Worm (Caenorhabditis elegans) whole organism, early embryonic: ENCODE measurements around the gene B0564.2.

ENCODE experiments used
- B0310.2 ChIP-seq: sonication (generic microtip); optimal IDR thresholded peaks from 2 replicates; lab custom pipeline; 2016; ENCODE audit warnings: mild to moderate bottlenecking, missing genetic modification characterization, missing compliant biosample characterization
- F13C5.2 ChIP-seq: sonication (generic microtip); optimal IDR thresholded peaks from 2 replicates; lab custom pipeline; 2017; ENCODE audit warnings: mild to moderate bottlenecking, missing genetic modification characterization, inconsistent platforms, missing compliant biosample characterization
- aly-1 ChIP-seq: sonication (generic microtip); optimal IDR thresholded peaks from 2 replicates; lab custom pipeline; 2016; ENCODE audit warnings: missing genetic modification characterization, missing compliant biosample characterization
- ama-1 ChIP-seq: fragments of 150-350 bp; optimal IDR thresholded peaks from 2 replicates; lab custom pipeline; 2014
- ceh-13 ChIP-seq: fragments of 200-800 bp; sonication (Bioruptor generic); optimal IDR thresholded peaks from 2 replicates; lab custom pipeline; 2018; ENCODE audit warnings: mild to moderate bottlenecking, missing genetic modification characterization, missing compliant biosample characterization
- ceh-36 ChIP-seq: sonication (generic microtip); optimal IDR thresholded peaks from 2 replicates; lab custom pipeline; 2016; ENCODE audit warnings: missing genetic modification characterization, inconsistent platforms, missing compliant biosample characterization
- ets-7 ChIP-seq: sonication (generic microtip); optimal IDR thresholded peaks from 2 replicates; lab custom pipeline; 2016; ENCODE audit warnings: missing genotype, missing genetic modification characterization, missing compliant biosample characterization
- flt-1 ChIP-seq: fragments of 200-800 bp; sonication (Bioruptor generic); IDR thresholded peaks from 2 replicates; pipeline ENCODE4 v1.3.6; 2022; ENCODE audit warnings: missing genetic modification characterization, missing compliant biosample characterization
- hmbx-1 ChIP-seq: sonication (generic microtip); optimal IDR thresholded peaks from 2 replicates; lab custom pipeline; 2016; ENCODE audit warnings: mild to moderate bottlenecking, missing genetic modification characterization, missing compliant biosample characterization
- hmg-4 ChIP-seq: fragments of 200-800 bp; sonication (Bioruptor generic); optimal IDR thresholded peaks from 2 replicates; lab custom pipeline; 2018; ENCODE audit warnings: mild to moderate bottlenecking, missing genetic modification characterization, missing compliant biosample characterization
- hnd-1 ChIP-seq: sonication (generic microtip); optimal IDR thresholded peaks from 2 replicates; lab custom pipeline; 2016; ENCODE audit warnings: missing genetic modification characterization, missing compliant biosample characterization
- pes-1 ChIP-seq: fragments of 200-800 bp; sonication (Bioruptor generic); IDR thresholded peaks from 2 replicates; pipeline ENCODE4 v1.3.6; 2022; ENCODE audit warnings: missing genetic modification reagents, missing genetic modification characterization, missing compliant biosample characterization
- scrt-1 ChIP-seq: fragments of 200-800 bp; sonication (Bioruptor generic); IDR thresholded peaks from 2 replicates; pipeline ENCODE4 v1.3.6; 2022; ENCODE audit warnings: missing genetic modification characterization, missing compliant biosample characterization
- sea-1 ChIP-seq: fragments of 200-800 bp; sonication (Bioruptor generic); conservative IDR thresholded peaks from 2 replicates; pipeline ENCODE4 v1.3.6; 2022; ENCODE audit warnings: missing genetic modification characterization, missing compliant biosample characterization
- tbx-11 ChIP-seq: fragments of 200-800 bp; sonication (Bioruptor generic); IDR thresholded peaks from 2 replicates; pipeline ENCODE4 v1.3.6; 2022; ENCODE audit warnings: missing genetic modification characterization, missing compliant biosample characterization
- tbx-37 ChIP-seq: fragments of 200-800 bp; sonication (Bioruptor generic); conservative IDR thresholded peaks from 2 replicates; pipeline ENCODE4 v1.3.6; 2022; ENCODE audit warnings: missing genetic modification reagents, missing genetic modification characterization, missing compliant biosample characterization
- tra-4 ChIP-seq: sonication (generic microtip); optimal IDR thresholded peaks from 2 replicates; lab custom pipeline; 2017; ENCODE audit warnings: missing genetic modification characterization, missing compliant biosample characterization

The B0564.2 gene

ce11 chrIV:13090967-13091366 lies 16.5 kb upstream of the B0564.2 start, which contains the start of gene col-132:
Gene col-132 (minus strand): TSS chrIV:13091067.
- TF ChIP-seq ceh-36 (tag; lab: Kevin White, UChicago) (no peak), tbx-37 (GFP tag; lab: Robert Waterston, UW) (no peak), hmbx-1 (tag; lab: Kevin White, UChicago) (no peak), hnd-1 (tag; lab: Kevin White, UChicago) (no peak), B0310.2 (tag; lab: Kevin White, UChicago) (no peak), F13C5.2 (tag; lab: Kevin White, UChicago) (no peak), scrt-1 (GFP tag; lab: Robert Waterston, UW) (no peak), sea-1 (no peak), tra-4 (tag; lab: Kevin White, UChicago) (no peak), ets-7 (tag; lab: Kevin White, UChicago) (no peak), hmg-4 (GFP tag; lab: Kevin White, UChicago) (no peak)

ce11 chrIV:13093677-13094076 lies 13.8 kb upstream of the B0564.2 start, which contains the start of the genes prcc-1 and C39E9.12:
Gene prcc-1 (minus strand): TSS chrIV:13093795.
Gene C39E9.12 (plus strand): TSS chrIV:13094007.
- no peak for TF ChIP-seq B0310.2 (tag; lab: Kevin White, UChicago)

- peak; percentile 14 for TF ChIP-seq ama-1
- no peak for TF ChIP-seq flt-1 (GFP tag; lab: Robert Waterston, UW)
Observed at ce11 chrIV:13095462-13095861, 12.0 kb upstream of the B0564.2 start, which contains the start of gene rfc-3. Gene rfc-3 (plus strand): TSS chrIV:13095762.

DNA sequence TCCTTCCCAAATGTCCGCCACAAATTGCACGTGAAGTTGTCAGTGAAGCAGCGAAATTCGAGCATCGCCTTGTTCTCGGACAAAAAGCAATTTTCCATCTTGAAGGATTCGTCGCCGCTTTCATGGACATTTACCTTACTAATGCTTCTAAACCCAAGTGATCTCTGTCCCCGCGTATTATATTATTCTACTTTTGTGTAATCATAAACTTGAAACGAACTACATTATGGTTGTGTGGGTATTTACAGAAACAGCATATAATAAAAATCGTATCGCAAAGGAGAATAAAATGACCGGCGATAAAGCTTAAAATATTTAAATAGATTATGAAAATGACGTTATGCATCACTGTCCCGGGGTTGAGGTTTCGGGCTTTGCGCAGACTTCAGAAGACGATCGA lies 10.7 kb upstream of the B0564.2 start:
- TF ChIP-seq hnd-1 (tag; lab: Kevin White, UChicago) (no peak), ceh-36 (tag; lab: Kevin White, UChicago) (no peak), aly-1 (tag; lab: Kevin White, UChicago) (no peak), tra-4 (tag; lab: Kevin White, UChicago) (no peak), ceh-13 (GFP tag; lab: Kevin White, UChicago) (no peak), ama-1 (no peak), flt-1 (GFP tag; lab: Robert Waterston, UW) (no peak), F13C5.2 (tag; lab: Kevin White, UChicago) (no peak), ets-7 (tag; lab: Kevin White, UChicago) (no peak), B0310.2 (tag; lab: Kevin White, UChicago) (no peak), pes-1 (GFP tag; lab: Robert Waterston, UW) (no peak), sea-1 (no peak)

- TF ChIP-seq F13C5.2 (tag; lab: Kevin White, UChicago): peak; percentile 41
- TF ChIP-seq tra-4 (tag; lab: Kevin White, UChicago): no peak
Observed at ce11 chrIV:13098652-13099051, 8.8 kb upstream of the B0564.2 start, which contains the start of the genes dli-1, tin-9.2 and exos-4.1. Gene dli-1 (minus strand): TSS chrIV:13098792. Gene tin-9.2 (plus strand): TSS chrIV:13098995. Gene exos-4.1 (plus strand): TSS chrIV:13098999.

DNA sequence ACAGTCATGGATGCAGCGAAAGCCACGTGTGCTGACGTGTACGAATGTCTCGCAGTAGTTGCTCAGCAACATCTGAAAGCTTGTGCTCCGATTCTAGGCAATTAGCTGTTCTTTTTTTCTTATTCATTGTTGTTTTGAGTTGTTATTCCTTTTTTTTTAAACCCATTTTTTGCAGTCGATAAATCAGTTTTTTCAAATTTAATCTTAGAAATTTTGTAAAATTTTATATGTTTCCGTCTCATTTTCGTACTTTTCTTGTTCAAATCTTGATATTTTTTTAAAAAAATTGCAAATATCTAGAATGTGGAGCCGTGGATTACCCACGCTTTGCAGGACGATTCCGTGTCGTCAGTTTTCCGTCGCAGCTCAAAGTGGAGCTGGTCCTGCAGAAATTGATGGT lies 7.0 kb upstream of the B0564.2 start, which contains the start of gene fask-1:
Gene fask-1, plus strand, starts transcription at position 301 of the 400 bp plus-strand sequence.
- TF ChIP-seq aly-1 (tag; lab: Kevin White, UChicago) (no peak), pes-1 (GFP tag; lab: Robert Waterston, UW) (no peak), ceh-13 (GFP tag; lab: Kevin White, UChicago) (no peak), hnd-1 (tag; lab: Kevin White, UChicago) (no peak), B0310.2 (tag; lab: Kevin White, UChicago) (no peak), flt-1 (GFP tag; lab: Robert Waterston, UW) (no peak), tbx-11 (GFP tag; lab: Robert Waterston, UW) (no peak), F13C5.2 (tag; lab: Kevin White, UChicago) (no peak), hmbx-1 (tag; lab: Kevin White, UChicago) (no peak), ama-1 (no peak), sea-1 (no peak), ceh-36 (tag; lab: Kevin White, UChicago) (no peak)

- TF ChIP-seq aly-1 (tag; lab: Kevin White, UChicago) (no peak), F13C5.2 (tag; lab: Kevin White, UChicago) (no peak), hmg-4 (GFP tag; lab: Kevin White, UChicago) (no peak), ets-7 (tag; lab: Kevin White, UChicago) (no peak), B0310.2 (tag; lab: Kevin White, UChicago) (no peak), tbx-37 (GFP tag; lab: Robert Waterston, UW) (no peak), scrt-1 (GFP tag; lab: Robert Waterston, UW) (no peak), hnd-1 (tag; lab: Kevin White, UChicago) (no peak), hmbx-1 (tag; lab: Kevin White, UChicago) (no peak), flt-1 (GFP tag; lab: Robert Waterston, UW) (no peak), tra-4 (tag; lab: Kevin White, UChicago) (no peak), tbx-11 (GFP tag; lab: Robert Waterston, UW) (no peak)
Observed at ce11 chrIV:13104900-13105299, 2.6 kb upstream of the B0564.2 start, which contains the start of gene rde-11. Gene rde-11 (plus strand): TSS chrIV:13105200.

DNA sequence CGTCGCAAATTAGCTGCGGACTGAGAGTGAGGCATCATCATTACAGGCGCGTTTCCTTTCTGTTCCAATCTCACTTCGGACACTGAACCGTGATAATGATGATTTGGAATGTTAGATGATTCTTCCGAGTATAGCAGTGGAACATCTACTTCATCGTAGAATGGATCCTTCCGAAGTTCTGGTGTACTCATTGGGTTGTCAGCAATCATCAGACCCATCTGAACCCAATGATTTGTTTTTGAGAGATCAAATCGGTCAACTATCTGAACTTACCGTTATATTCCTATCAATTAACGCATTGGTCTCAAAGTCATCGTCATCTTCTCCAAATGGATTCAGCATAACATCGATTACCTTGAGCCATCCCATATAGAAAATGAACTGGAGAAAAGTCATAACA lies 971 bp downstream of the B0564.2 start:
- TF ChIP-seq F13C5.2 (tag; lab: Kevin White, UChicago) (no peak), tbx-37 (GFP tag; lab: Robert Waterston, UW) (no peak), hnd-1 (tag; lab: Kevin White, UChicago) (no peak), flt-1 (GFP tag; lab: Robert Waterston, UW) (no peak), sea-1 (no peak), tbx-11 (GFP tag; lab: Robert Waterston, UW) (no peak), ceh-36 (tag; lab: Kevin White, UChicago) (no peak), hmbx-1 (tag; lab: Kevin White, UChicago) (no peak), B0310.2 (tag; lab: Kevin White, UChicago) (no peak), aly-1 (tag; lab: Kevin White, UChicago) (no peak), scrt-1 (GFP tag; lab: Robert Waterston, UW) (no peak), pes-1 (GFP tag; lab: Robert Waterston, UW) (no peak), hmg-4 (GFP tag; lab: Kevin White, UChicago) (no peak), ceh-13 (GFP tag; lab: Kevin White, UChicago) (no peak), tra-4 (tag; lab: Kevin White, UChicago) (no peak), ets-7 (tag; lab: Kevin White, UChicago) (no peak)
